Fruit fly (Drosophila melanogaster) S2 (cell line): ENCODE measurements around the gene pall.

Experiments
- CG8478 ChIP-seq: fragments of >200 bp; optimal IDR thresholded peaks from 2 replicates; lab custom pipeline; 2018
- CTCF ChIP-seq, 2 experiments: fragments of >200 bp; optimal IDR thresholded peaks; 2 replicates each; lab custom pipeline; 2018

DNA sequence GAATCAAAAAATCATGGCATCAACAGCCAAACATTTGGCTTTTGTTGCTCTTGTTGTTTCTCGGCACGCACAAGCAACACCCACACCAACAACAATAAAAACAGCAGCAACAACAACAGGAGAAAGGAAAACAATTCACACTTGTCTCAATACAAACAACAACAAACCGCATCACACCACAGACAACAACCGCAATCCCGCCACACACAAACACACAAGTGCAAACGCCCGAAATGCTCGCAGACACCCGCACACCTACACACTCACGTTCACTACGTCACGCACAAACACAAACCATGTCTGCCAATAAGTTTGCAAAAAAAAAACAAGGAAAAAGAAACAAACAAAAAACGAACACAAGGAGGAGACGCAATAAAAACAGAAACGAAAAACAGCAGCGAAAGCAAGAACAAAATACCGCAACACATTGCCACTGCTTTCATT, 19.8 kb downstream of the pall start:
- TF ChIP-seq CG8478 = no peak
- no peak for TF ChIP-seq CTCF (optimal IDR thresholded peaks at IDR 0.05; lab: Kevin White, UChicago)
